Fruit fly (Drosophila melanogaster) whole organism, embryonic: ENCODE data around the gene Plap.

Experiments used
- Atf3 ChIP-seq: fragments of 200-800 bp; sonication (Bioruptor generic); optimal IDR thresholded peaks from 3 replicates; lab custom pipeline; 2016; ENCODE audit warnings: missing biosample characterization, missing genetic modification characterization
- CG10979 ChIP-seq: fragments of 200-800 bp; sonication (Bioruptor generic); optimal IDR thresholded peaks from 2 replicates; lab custom pipeline; 2018; ENCODE audit warnings: missing biosample characterization, mild to moderate bottlenecking, missing genetic modification characterization, moderate library complexity
- CG11560 ChIP-seq: fragments of 200-800 bp; sonication (Bioruptor generic); IDR thresholded peaks from 3 replicates; pipeline ENCODE4 v1.3.6; 2022; ENCODE audit warnings: missing biosample characterization, missing genetic modification characterization
- CG12219 ChIP-seq: fragments of 200-800 bp; sonication (Bioruptor generic); optimal IDR thresholded peaks from 3 replicates; lab custom pipeline; 2018; ENCODE audit warnings: missing biosample characterization, mild to moderate bottlenecking, missing genetic modification characterization
- CG15514 ChIP-seq: fragments of 200-800 bp; sonication (Bioruptor generic); optimal IDR thresholded peaks from 3 replicates; lab custom pipeline; 2017; ENCODE audit warnings: missing biosample characterization, missing genetic modification characterization, mild to moderate bottlenecking, moderate library complexity, missing genetic modification reagents
- CG1602 ChIP-seq: fragments of 200-800 bp; sonication (Bioruptor generic); optimal IDR thresholded peaks from 3 replicates; lab custom pipeline; 2016; ENCODE audit warnings: missing biosample characterization, missing genetic modification characterization
- CG16815 ChIP-seq: fragments of 200-800 bp; sonication (Bioruptor generic); optimal IDR thresholded peaks from 3 replicates; lab custom pipeline; 2017; ENCODE audit warnings: missing biosample characterization, mild to moderate bottlenecking, missing genetic modification characterization
- CG17361 ChIP-seq: fragments of 200-800 bp; sonication (Bioruptor generic); IDR thresholded peaks from 3 replicates; pipeline ENCODE4 v1.3.6; 2022; ENCODE audit warnings: missing biosample characterization, missing genetic modification characterization
- CG18262 ChIP-seq: fragments of 200-800 bp; optimal IDR thresholded peaks from 3 replicates; lab custom pipeline; 2019; ENCODE audit warnings: missing biosample characterization, mild to moderate bottlenecking, missing genetic modification characterization, moderate library complexity
- CG2202 ChIP-seq: fragments of 200-800 bp; sonication (Bioruptor generic); optimal IDR thresholded peaks from 2 replicates; lab custom pipeline; 2018; ENCODE audit warnings: missing biosample characterization, mild to moderate bottlenecking, missing genetic modification characterization
- CG31365 ChIP-seq: fragments of 200-800 bp; sonication (Bioruptor generic); optimal IDR thresholded peaks from 2 replicates; lab custom pipeline; 2018; ENCODE audit warnings: missing biosample characterization, mild to moderate bottlenecking, missing genetic modification characterization
- CG3281 ChIP-seq: fragments of 200-800 bp; sonication (Bioruptor generic); optimal IDR thresholded peaks from 3 replicates; lab custom pipeline; 2017; ENCODE audit warnings: missing biosample characterization, mild to moderate bottlenecking, missing genetic modification characterization
- CG33557 ChIP-seq: fragments of 200-800 bp; sonication (Bioruptor generic); optimal IDR thresholded peaks from 2 replicates; lab custom pipeline; 2019; ENCODE audit warnings: missing biosample characterization, mild to moderate bottlenecking, missing genetic modification characterization, moderate library complexity
- CG34376 ChIP-seq: fragments of 200-800 bp; sonication (Bioruptor generic); optimal IDR thresholded peaks from 2 replicates; lab custom pipeline; 2018; ENCODE audit warnings: missing biosample characterization, mild to moderate bottlenecking, missing genetic modification characterization
- CG34422 ChIP-seq: fragments of 200-800 bp; sonication (Bioruptor generic); IDR thresholded peaks from 3 replicates; pipeline ENCODE4 v1.3.6; 2022; ENCODE audit warnings: missing biosample characterization, missing genetic modification characterization
- CG3847 ChIP-seq: fragments of 200-800 bp; sonication (Bioruptor generic); IDR thresholded peaks from 2 replicates; pipeline ENCODE4 v1.3.6; 2022; ENCODE audit warnings: missing biosample characterization, missing genetic modification characterization
- CG42726 ChIP-seq: fragments of 200-800 bp; sonication (Bioruptor generic); IDR thresholded peaks from 2 replicates; pipeline ENCODE4 v1.3.6; 2022; ENCODE audit warnings: missing biosample characterization, missing genetic modification characterization; ENCODE audit not compliant: partially characterized antibody
- CG4360 ChIP-seq: fragments of 200-800 bp; sonication (Bioruptor generic); IDR thresholded peaks from 2 replicates; pipeline ENCODE4 v1.3.6; 2022; ENCODE audit warnings: missing biosample characterization, missing genetic modification characterization
- CG8089 ChIP-seq: fragments of 200-800 bp; sonication (Bioruptor generic); optimal IDR thresholded peaks from 3 replicates; lab custom pipeline; 2016; ENCODE audit warnings: missing biosample characterization, missing genetic modification characterization
- CG8290 ChIP-seq, 3 experiments: fragments of 200-800 bp; sonication (Bioruptor generic); optimal IDR thresholded peaks; 2 replicates each; lab custom pipeline; 2016 to 2019; ENCODE audit warnings: missing biosample characterization in 3 of 3, missing genetic modification characterization in 3 of 3, mild to moderate bottlenecking in 2 of 3, moderate library complexity in 1 of 3
- CG8388 ChIP-seq: fragments of 200-800 bp; sonication (Bioruptor generic); optimal IDR thresholded peaks from 2 replicates; lab custom pipeline; 2019; ENCODE audit warnings: missing biosample characterization, mild to moderate bottlenecking, missing genetic modification characterization, moderate library complexity
- CG9437 ChIP-seq: fragments of 200-800 bp; sonication (Bioruptor generic); optimal IDR thresholded peaks from 2 replicates; lab custom pipeline; 2018; ENCODE audit warnings: missing biosample characterization, mild to moderate bottlenecking, missing genetic modification characterization
- CG9727 ChIP-seq: fragments of 200-800 bp; sonication (Bioruptor generic); optimal IDR thresholded peaks from 3 replicates; lab custom pipeline; 2017; ENCODE audit warnings: missing biosample characterization, mild to moderate bottlenecking, missing genetic modification characterization
- CHES-1-like ChIP-seq: fragments of 200-800 bp; sonication (Bioruptor generic); optimal IDR thresholded peaks from 2 replicates; lab custom pipeline; 2016; ENCODE audit warnings: missing biosample characterization, missing genetic modification characterization
- CTCF ChIP-seq: fragments of 200-800 bp; sonication (Bioruptor generic); optimal IDR thresholded peaks from 2 replicates; lab custom pipeline; 2017; ENCODE audit warnings: missing biosample characterization, mild to moderate bottlenecking, missing genetic modification characterization, moderate library complexity
- Dad ChIP-seq: fragments of 200-800 bp; sonication (Bioruptor generic); optimal IDR thresholded peaks from 3 replicates; lab custom pipeline; 2016; ENCODE audit warnings: missing biosample characterization, missing genetic modification characterization
- Drgx ChIP-seq: fragments of 200-800 bp; sonication (Bioruptor generic); IDR thresholded peaks from 2 replicates; pipeline ENCODE4 v1.3.6; 2022; ENCODE audit warnings: missing biosample characterization, missing genetic modification characterization
- E2f1 ChIP-seq: fragments of 200-800 bp; sonication (Bioruptor generic); IDR thresholded peaks from 2 replicates; pipeline ENCODE4 v1.3.6; 2022; ENCODE audit warnings: missing biosample characterization, missing genetic modification characterization
- Hr3 ChIP-seq: fragments of 200-800 bp; sonication (Bioruptor generic); optimal IDR thresholded peaks from 3 replicates; lab custom pipeline; 2016; ENCODE audit warnings: missing biosample characterization, missing genetic modification characterization
- Hr78 ChIP-seq, 2 experiments: fragments of 200-800 bp in 1 of 2; fragments of >200 bp in 1 of 2; sonication (Bioruptor generic) in 1 of 2; optimal IDR thresholded peaks; 2 replicates each; lab custom pipeline; 2017 to 2019; ENCODE audit warnings: missing biosample characterization in 2 of 2, missing genetic modification characterization in 2 of 2, mild to moderate bottlenecking in 1 of 2, moderate library complexity in 1 of 2
- Rfx ChIP-seq: fragments of 200-800 bp; sonication (Bioruptor generic); IDR thresholded peaks from 2 replicates; pipeline ENCODE4 v1.3.6; 2022; ENCODE audit warnings: missing biosample characterization, missing genetic modification characterization
- Rx ChIP-seq: fragments of 200-800 bp; sonication (Bioruptor generic); IDR thresholded peaks from 2 replicates; pipeline ENCODE4 v1.3.6; 2022; ENCODE audit warnings: missing biosample characterization, missing genetic modification characterization
- Sin3A ChIP-seq: fragments of >200 bp; optimal IDR thresholded peaks from 2 replicates; lab custom pipeline; 2018
- Sox100B ChIP-seq: fragments of 200-800 bp; sonication (Bioruptor generic); optimal IDR thresholded peaks from 3 replicates; lab custom pipeline; 2018; ENCODE audit warnings: missing biosample characterization, mild to moderate bottlenecking, missing genetic modification characterization
- Xbp1 ChIP-seq: fragments of 200-800 bp; sonication (Bioruptor generic); optimal IDR thresholded peaks from 3 replicates; lab custom pipeline; 2016; ENCODE audit warnings: missing biosample characterization, mild to moderate bottlenecking, missing genetic modification characterization
- YL-1 ChIP-seq: fragments of 200-800 bp; sonication (Bioruptor generic); optimal IDR thresholded peaks from 3 replicates; lab custom pipeline; 2017; ENCODE audit warnings: missing biosample characterization, mild to moderate bottlenecking, missing genetic modification characterization
- ac ChIP-seq: fragments of 200-800 bp; sonication (Bioruptor generic); optimal IDR thresholded peaks from 3 replicates; lab custom pipeline; 2017; ENCODE audit warnings: missing biosample characterization, mild to moderate bottlenecking, missing genetic modification characterization
- ci ChIP-seq: fragments of 200-800 bp; sonication (Bioruptor generic); IDR thresholded peaks from 3 replicates; pipeline ENCODE4 v1.3.6; 2022; ENCODE audit warnings: missing biosample characterization, missing genetic modification characterization
- crol ChIP-seq: fragments of 200-800 bp; sonication (Bioruptor generic); IDR thresholded peaks from 2 replicates; pipeline ENCODE4 v1.3.6; 2022; ENCODE audit warnings: missing biosample characterization, missing genetic modification characterization
- disco-r ChIP-seq: fragments of 200-800 bp; sonication (Bioruptor generic); optimal IDR thresholded peaks from 2 replicates; lab custom pipeline; 2016; ENCODE audit warnings: missing biosample characterization, missing genetic modification characterization
- emc ChIP-seq: fragments of 200-800 bp; sonication (Bioruptor generic); optimal IDR thresholded peaks from 2 replicates; lab custom pipeline; 2016; ENCODE audit warnings: missing biosample characterization, missing genetic modification characterization
- eyg ChIP-seq: fragments of 200-800 bp; sonication (Bioruptor generic); optimal IDR thresholded peaks from 3 replicates; lab custom pipeline; 2016; ENCODE audit warnings: missing biosample characterization, missing genetic modification characterization
- ftz-f1 ChIP-seq: fragments of 200-800 bp; sonication (Bioruptor generic); optimal IDR thresholded peaks from 2 replicates; lab custom pipeline; 2016; ENCODE audit warnings: missing biosample characterization, missing genetic modification characterization
- her ChIP-seq: fragments of 200-800 bp; sonication (Bioruptor generic); optimal IDR thresholded peaks from 2 replicates; lab custom pipeline; 2016; ENCODE audit warnings: missing biosample characterization, missing genetic modification characterization
- lola ChIP-seq, 3 experiments: fragments of >200 bp in 2 of 3; fragments of 200-800 bp in 1 of 3; sonication (Bioruptor generic) in 1 of 3; optimal IDR thresholded peaks; 2 replicates each; lab custom pipeline; 2017 to 2019; ENCODE audit warnings: missing biosample characterization in 3 of 3, missing genetic modification characterization in 3 of 3, mild to moderate bottlenecking in 1 of 3, moderate library complexity in 1 of 3
- mld ChIP-seq: fragments of 200-800 bp; sonication (Bioruptor generic); IDR thresholded peaks from 3 replicates; pipeline ENCODE4 v1.3.6; 2022; ENCODE audit warnings: missing biosample characterization, missing genetic modification characterization; ENCODE audit not compliant: partially characterized antibody
- pfk ChIP-seq: fragments of 200-800 bp; sonication (Bioruptor generic); optimal IDR thresholded peaks from 2 replicates; lab custom pipeline; 2018; ENCODE audit warnings: missing biosample characterization, mild to moderate bottlenecking, missing genetic modification characterization, moderate library complexity
- tll ChIP-seq, 2 experiments: fragments of 200-800 bp in 1 of 2; fragments of >200 bp in 1 of 2; sonication (Bioruptor generic) in 1 of 2; optimal IDR thresholded peaks; 2 replicates each; lab custom pipeline; 2017 to 2019; ENCODE audit warnings: missing biosample characterization in 2 of 2, missing genetic modification characterization in 2 of 2, mild to moderate bottlenecking in 1 of 2, moderate library complexity in 1 of 2
- zf30C ChIP-seq: fragments of 200-800 bp; sonication (Bioruptor generic); optimal IDR thresholded peaks from 3 replicates; lab custom pipeline; 2018; ENCODE audit warnings: missing biosample characterization, mild to moderate bottlenecking, missing genetic modification characterization

Plap gene

dm6 chr2L:1157679-1158518 lies 12.3 kb downstream of the Plap start, which contains the start of gene capt (continued):
- TF ChIP-seq disco-r (GFP tag; lab: Kevin White, UChicago) (no peak), ftz-f1 (GFP tag; lab: Kevin White, UChicago) (no peak), CG31365 (tag; lab: Kevin White, UChicago) (no peak), CG15514 (GFP tag; lab: Kevin White, UChicago) (peak; percentile 50), ci (GFP tag; lab: Robert Waterston, UW) (peak; percentile 57; the same call in 1 of the 3 replicates), CG33557 (GFP tag; lab: Kevin White, UChicago) (no peak), CG34376 (GFP tag; lab: Kevin White, UChicago) (no peak), CG8089 (GFP tag; lab: Kevin White, UChicago) (no peak), Xbp1 (GFP tag; lab: Kevin White, UChicago) (peak; percentile 44), CG12219 (GFP tag; lab: Kevin White, UChicago) (no peak), CG42726 (GFP tag; lab: Robert Waterston, UW) (peak; percentile 52; the same call in 1 of the 2 replicates), CG11560 (tag; lab: Robert Waterston, UW) (no peak), E2f1 (GFP tag; lab: Robert Waterston, UW) (no peak), YL-1 (no peak), her (GFP tag; lab: Kevin White, UChicago) (peak; percentile 2), Drgx (GFP tag; lab: Robert Waterston, UW) (no peak; the same call in 1 of the 2 replicates), Sin3A (lab: Kevin White, UChicago) (peak; percentile 54), CG17361 (peak; percentile 58; the same call in 2 of the 3 replicates), Atf3 (GFP tag; lab: Kevin White, UChicago) (no peak), CG1602 (GFP tag; lab: Kevin White, UChicago) (peak; percentile 22), tll (GFP tag; optimal IDR thresholded peaks at IDR 0.05; lab: Kevin White, UChicago) (no peak), Dad (GFP tag; lab: Kevin White, UChicago) (no peak), ac (GFP tag; lab: Kevin White, UChicago) (peak; percentile 30), CG9727 (GFP tag; lab: Kevin White, UChicago) (peak; percentile 18), CG3281 (GFP tag; lab: Kevin White, UChicago) (no peak), lola (GFP tag; optimal IDR thresholded peaks at IDR 0.05; lab: Kevin White, UChicago) (peak in 1 of 3 experiments; percentile 48), CG3847 (GFP tag; lab: Robert Waterston, UW) (0 out of 2 replicates have a peak, but pooled peaks have one; percentile 11), crol (GFP tag; lab: Robert Waterston, UW) (peak; percentile 90), CG16815 (GFP tag; lab: Kevin White, UChicago) (no peak), CTCF (GFP tag; lab: Kevin White, UChicago) (no peak), CG2202 (tag; lab: Kevin White, UChicago) (no peak), pfk (no peak), Rx (GFP tag; lab: Robert Waterston, UW) (peak; percentile 25; the same call in 1 of the 2 replicates), eyg (GFP tag; lab: Kevin White, UChicago) (no peak), mld (no peak), Hr3 (peak; percentile 41), CG10979 (tag; lab: Kevin White, UChicago) (no peak), Hr78 (GFP tag; optimal IDR thresholded peaks at IDR 0.05; lab: Kevin White, UChicago) (no peak), zf30C (GFP tag; lab: Kevin White, UChicago) (no peak), CG8388 (GFP tag; lab: Kevin White, UChicago) (peak; percentile 10), CG18262 (tag; lab: Kevin White, UChicago) (peak; percentile 39), CG4360 (peak; percentile 88), CG8290 (GFP tag; optimal IDR thresholded peaks at IDR 0.05; lab: Kevin White, UChicago) (no peak), CG8290 (tag; optimal IDR thresholded peaks at IDR 0.05; lab: Kevin White, UChicago) (no peak), emc (no peak), CG9437 (GFP tag; lab: Kevin White, UChicago) (peak; percentile 44), Sox100B (no peak), CHES-1-like (GFP tag; lab: Kevin White, UChicago) (no peak), Rfx (GFP tag; lab: Robert Waterston, UW) (peak; percentile 72), CG34422 (GFP tag; lab: Robert Waterston, UW) (peak; percentile 95)
